Worm (Caenorhabditis elegans) whole organism, young adult: ENCODE data around the gene C30G12.4.

Experiments
- B0019.2 ChIP-seq: fragments of 200-800 bp; sonication (Bioruptor generic); conservative IDR thresholded peaks from 2 replicates; pipeline ENCODE4 v1.3.6; 2022; ENCODE audit warnings: missing genetic modification reagents, missing genetic modification characterization, missing compliant biosample characterization
- B0261.1 ChIP-seq: sonication (generic microtip); optimal IDR thresholded peaks from 2 replicates; lab custom pipeline; 2016; ENCODE audit warnings: mild to moderate bottlenecking, missing genetic modification characterization, moderate library complexity, missing compliant biosample characterization
- B0336.3 ChIP-seq: fragments of 200-800 bp; sonication (Bioruptor generic); IDR thresholded peaks from 2 replicates; pipeline ENCODE4 v1.3.6; 2022; ENCODE audit warnings: missing genetic modification characterization, missing compliant biosample characterization
- C17E4.6 ChIP-seq: fragments of 200-800 bp; sonication (Bioruptor generic); IDR thresholded peaks from 2 replicates; pipeline ENCODE4 v1.3.6; 2022; ENCODE audit warnings: missing genetic modification reagents, missing genetic modification characterization, missing compliant biosample characterization
- F55B11.4 ChIP-seq: sonication (generic microtip); optimal IDR thresholded peaks from 2 replicates; lab custom pipeline; 2016; ENCODE audit warnings: missing compliant biosample characterization, missing genetic modification characterization, borderline replicate concordance; ENCODE audit not compliant: insufficient read depth
- T07F8.4 ChIP-seq: sonication (generic microtip); optimal IDR thresholded peaks from 2 replicates; lab custom pipeline; 2016; ENCODE audit warnings: mild to moderate bottlenecking, missing genetic modification characterization, moderate library complexity, missing compliant biosample characterization
- T26A5.8 ChIP-seq: sonication (generic microtip); optimal IDR thresholded peaks from 2 replicates; lab custom pipeline; 2016; ENCODE audit warnings: missing genetic modification characterization, missing compliant biosample characterization
- Y53F4B.3 ChIP-seq: fragments of 200-800 bp; sonication (Bioruptor generic); IDR thresholded peaks from 2 replicates; pipeline ENCODE4 v1.3.6; 2022; ENCODE audit warnings: missing genetic modification reagents, missing genetic modification characterization, missing compliant biosample characterization
- Y79H2A.3 ChIP-seq: fragments of 200-800 bp; sonication (Bioruptor generic); conservative IDR thresholded peaks from 2 replicates; pipeline ENCODE4 v1.3.6; 2022; ENCODE audit warnings: missing genetic modification reagents, missing genetic modification characterization, missing compliant biosample characterization
- ZK185.1 ChIP-seq: sonication (generic microtip); optimal IDR thresholded peaks from 2 replicates; lab custom pipeline; 2016; ENCODE audit warnings: mild to moderate bottlenecking, missing genetic modification characterization, missing compliant biosample characterization; ENCODE audit not compliant: poor library complexity, severe bottlenecking
- akir-1 ChIP-seq: fragments of 200-800 bp; sonication (Bioruptor generic); optimal IDR thresholded peaks from 2 replicates; lab custom pipeline; 2018; ENCODE audit warnings: mild to moderate bottlenecking, missing genetic modification characterization, moderate library complexity, missing compliant biosample characterization
- atf-7 ChIP-seq: sonication (generic microtip); optimal IDR thresholded peaks from 2 replicates; lab custom pipeline; 2017; ENCODE audit warnings: mild to moderate bottlenecking, missing genetic modification characterization, missing compliant biosample characterization
- athp-1 ChIP-seq: sonication (generic microtip); optimal IDR thresholded peaks from 2 replicates; lab custom pipeline; 2017; ENCODE audit warnings: mild to moderate bottlenecking, missing genetic modification characterization, missing compliant biosample characterization
- attf-3 ChIP-seq: fragments of 200-800 bp; sonication (Bioruptor generic); conservative IDR thresholded peaks from 2 replicates; pipeline ENCODE4 v1.3.6; 2022; ENCODE audit warnings: missing genetic modification reagents, missing genetic modification characterization, missing compliant biosample characterization
- bed-2 ChIP-seq: fragments of 200-800 bp; sonication (Bioruptor generic); IDR thresholded peaks from 2 replicates; pipeline ENCODE4 v1.3.6; 2022; ENCODE audit warnings: missing genetic modification reagents, missing genetic modification characterization, missing compliant biosample characterization
- cebp-1 ChIP-seq, 2 experiments: fragments of 200-800 bp in 1 of 2; sonication (Bioruptor generic) in 1 of 2; sonication (generic microtip) in 1 of 2; IDR thresholded peaks in 1 of 2; optimal IDR thresholded peaks in 1 of 2; 2 replicates each; pipeline versions ENCODE4 v1.3.6 to Lab custom; 2017 to 2022; ENCODE audit warnings: missing compliant biosample characterization in 2 of 2, missing genetic modification characterization in 2 of 2, mild to moderate bottlenecking in 1 of 2, missing genetic modification reagents in 1 of 2, moderate library complexity in 1 of 2
- ceh-100 ChIP-seq: fragments of 200-800 bp; sonication (Bioruptor generic); IDR thresholded peaks from 2 replicates; pipeline ENCODE4 v1.3.6; 2022; ENCODE audit warnings: missing genetic modification reagents, missing genetic modification characterization, missing compliant biosample characterization
- ceh-27 ChIP-seq: fragments of 200-800 bp; sonication (Bioruptor generic); optimal IDR thresholded peaks from 2 replicates; lab custom pipeline; 2018; ENCODE audit warnings: mild to moderate bottlenecking, missing genetic modification characterization, moderate library complexity, missing compliant biosample characterization
- ceh-58 ChIP-seq: fragments of 200-800 bp; sonication (Bioruptor generic); IDR thresholded peaks from 2 replicates; pipeline ENCODE4 v1.3.6; 2022; ENCODE audit warnings: missing genetic modification characterization, missing compliant biosample characterization
- chd-7 ChIP-seq: sonication (generic microtip); optimal IDR thresholded peaks from 2 replicates; lab custom pipeline; 2016; ENCODE audit warnings: mild to moderate bottlenecking, missing genetic modification characterization, moderate library complexity, missing compliant biosample characterization
- dpff-1 ChIP-seq: sonication (generic microtip); optimal IDR thresholded peaks from 2 replicates; lab custom pipeline; 2017; ENCODE audit warnings: mild to moderate bottlenecking, missing genetic modification characterization, missing compliant biosample characterization
- dpl-1 ChIP-seq: fragments of 150-350 bp; optimal IDR thresholded peaks from 2 replicates; lab custom pipeline; 2014; ENCODE audit warnings: missing biosample characterization, missing genetic modification reagents, missing genetic modification characterization
- efl-1 ChIP-seq: fragments of 150-350 bp; optimal IDR thresholded peaks from 2 replicates; lab custom pipeline; 2014; ENCODE audit warnings: missing biosample characterization, missing genetic modification reagents, missing genetic modification characterization
- egl-44 ChIP-seq: fragments of 200-800 bp; sonication (Bioruptor generic); IDR thresholded peaks from 2 replicates; pipeline ENCODE4 v1.3.6; 2022; ENCODE audit warnings: missing genetic modification reagents, missing genetic modification characterization, missing compliant biosample characterization
- ets-4 ChIP-seq: fragments of 200-800 bp; sonication (Bioruptor generic); optimal IDR thresholded peaks from 2 replicates; lab custom pipeline; 2018; ENCODE audit warnings: mild to moderate bottlenecking, missing genetic modification characterization, missing compliant biosample characterization
- fkh-3 ChIP-seq: sonication (generic microtip); optimal IDR thresholded peaks from 2 replicates; lab custom pipeline; 2016; ENCODE audit warnings: mild to moderate bottlenecking, missing genetic modification characterization, missing compliant biosample characterization
- gei-17 ChIP-seq: fragments of 200-800 bp; sonication (Bioruptor generic); optimal IDR thresholded peaks from 2 replicates; lab custom pipeline; 2018; ENCODE audit warnings: mild to moderate bottlenecking, missing genetic modification characterization, missing compliant biosample characterization
- let-607 ChIP-seq, 2 experiments: fragments of 200-800 bp in 1 of 2; sonication (Bioruptor generic) in 1 of 2; sonication (generic microtip) in 1 of 2; optimal IDR thresholded peaks; 2 replicates each; lab custom pipeline; 2016 to 2018; ENCODE audit warnings: mild to moderate bottlenecking in 2 of 2, missing compliant biosample characterization in 2 of 2, missing genetic modification characterization in 2 of 2, moderate library complexity in 2 of 2, missing genotype in 1 of 2
- lin-26 ChIP-seq: fragments of 200-800 bp; sonication (Bioruptor generic); IDR thresholded peaks from 2 replicates; pipeline ENCODE4 v1.3.6; 2022; ENCODE audit warnings: missing genetic modification reagents, missing genetic modification characterization, missing compliant biosample characterization
- lir-1 ChIP-seq: fragments of 200-800 bp; sonication (Bioruptor generic); conservative IDR thresholded peaks from 2 replicates; pipeline ENCODE4 v1.3.6; 2022; ENCODE audit warnings: missing genetic modification reagents, missing genetic modification characterization, missing compliant biosample characterization
- lsy-27 ChIP-seq: sonication (generic microtip); optimal IDR thresholded peaks from 2 replicates; lab custom pipeline; 2017; ENCODE audit warnings: missing genetic modification characterization, mild to moderate bottlenecking, missing compliant biosample characterization, antibody characterized with exemption, missing genotype, borderline replicate concordance; ENCODE audit not compliant: insufficient read depth
- madf-3 ChIP-seq: fragments of 200-800 bp; sonication (Bioruptor generic); IDR thresholded peaks from 2 replicates; pipeline ENCODE4 v1.3.6; 2022; ENCODE audit warnings: missing genetic modification reagents, missing genetic modification characterization, missing compliant biosample characterization
- mes-4 ChIP-seq: sonication (generic microtip); optimal IDR thresholded peaks from 2 replicates; lab custom pipeline; 2016; ENCODE audit warnings: missing genotype, missing genetic modification characterization, missing compliant biosample characterization
- mxl-1 ChIP-seq: sonication (generic microtip); optimal IDR thresholded peaks from 2 replicates; lab custom pipeline; 2016; ENCODE audit warnings: missing genetic modification characterization, missing compliant biosample characterization
- nhr-120 ChIP-seq: fragments of 200-800 bp; sonication (Bioruptor generic); IDR thresholded peaks from 2 replicates; pipeline ENCODE4 v1.3.6; 2022; ENCODE audit warnings: missing genetic modification characterization, missing compliant biosample characterization
- nhr-27 ChIP-seq: fragments of 200-800 bp; sonication (Bioruptor generic); optimal IDR thresholded peaks from 2 replicates; lab custom pipeline; 2018; ENCODE audit warnings: mild to moderate bottlenecking, missing genetic modification characterization, moderate library complexity, missing compliant biosample characterization
- nhr-80 ChIP-seq: sonication (generic microtip); optimal IDR thresholded peaks from 2 replicates; lab custom pipeline; 2016; ENCODE audit warnings: missing genetic modification characterization, missing compliant biosample characterization
- rec-8 ChIP-seq, 2 experiments: sonication (generic microtip); optimal IDR thresholded peaks; 2 replicates each; lab custom pipeline; 2016; ENCODE audit warnings: mild to moderate bottlenecking in 2 of 2, missing genetic modification characterization in 2 of 2, missing genetic modification reagents in 2 of 2, missing genotype in 2 of 2, missing biosample characterization in 1 of 2, missing compliant biosample characterization in 1 of 2, moderate library complexity in 1 of 2
- rpc-1 ChIP-seq, 2 experiments: fragments of 150-350 bp in 1 of 2; sonication (generic microtip) in 1 of 2; optimal IDR thresholded peaks; 2 replicates each; lab custom pipeline; 2014 to 2018; ENCODE audit warnings: missing biosample characterization in 1 of 2, missing genetic modification characterization in 1 of 2, missing genetic modification reagents in 1 of 2, missing genotype in 1 of 2
- somi-1 ChIP-seq: fragments of 200-800 bp; sonication (Bioruptor generic); optimal IDR thresholded peaks from 2 replicates; lab custom pipeline; 2018; ENCODE audit warnings: mild to moderate bottlenecking, missing genetic modification characterization, missing compliant biosample characterization
- sptf-2 ChIP-seq: fragments of 200-800 bp; sonication (Bioruptor generic); optimal IDR thresholded peaks from 2 replicates; lab custom pipeline; 2018; ENCODE audit warnings: mild to moderate bottlenecking, missing genetic modification characterization, missing compliant biosample characterization
- tbp1 ChIP-seq: fragments of 200-800 bp; sonication (Bioruptor generic); optimal IDR thresholded peaks from 2 replicates; lab custom pipeline; 2018; ENCODE audit warnings: mild to moderate bottlenecking, missing genetic modification characterization, missing compliant biosample characterization
- unc-62 ChIP-seq: fragments of 150-350 bp; optimal IDR thresholded peaks from 2 replicates; lab custom pipeline; 2014; ENCODE audit warnings: missing biosample characterization, missing genetic modification reagents, missing genetic modification characterization
- ztf-25 ChIP-seq: fragments of 200-800 bp; sonication (Bioruptor generic); IDR thresholded peaks from 2 replicates; pipeline ENCODE4 v1.3.6; 2022; ENCODE audit warnings: missing genetic modification reagents, missing genetic modification characterization, missing compliant biosample characterization
- ztf-26 ChIP-seq: sonication (generic microtip); optimal IDR thresholded peaks from 2 replicates; lab custom pipeline; 2017; ENCODE audit warnings: missing genetic modification characterization, missing compliant biosample characterization
- ztf-6 ChIP-seq: fragments of 200-800 bp; sonication (Bioruptor generic); IDR thresholded peaks from 2 replicates; pipeline ENCODE4 v1.3.6; 2022; ENCODE audit warnings: missing genetic modification reagents, missing genetic modification characterization, missing compliant biosample characterization

Gene C30G12.4

DNA sequence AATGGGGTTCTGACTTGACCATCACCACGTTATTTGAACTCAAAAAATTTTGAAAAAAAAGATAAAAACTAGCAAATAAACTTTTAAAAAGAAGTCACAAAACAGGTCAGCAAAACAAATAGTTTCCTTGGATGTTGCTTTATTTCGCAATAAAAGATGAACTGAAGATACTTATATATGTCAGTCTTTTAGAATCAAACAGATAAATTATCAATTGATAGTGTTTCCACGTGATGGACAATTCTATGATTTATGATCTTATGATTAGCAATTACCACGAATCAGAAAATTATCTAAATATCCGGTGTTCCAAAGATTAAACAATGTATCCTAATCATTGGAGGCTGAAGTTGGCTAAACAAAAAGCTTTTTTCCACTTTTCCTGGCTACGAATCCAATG lies 25.8 kb downstream of the C30G12.4 start:
- TF ChIP-seq Y79H2A.3, result no peak
- TF ChIP-seq ztf-26, result peak; percentile 4
- no peak for TF ChIP-seq fkh-3 (tag; lab: Kevin White, UChicago)
- no peak for TF ChIP-seq egl-44 (GFP tag; lab: Robert Waterston, UW)
- TF ChIP-seq cebp-1 (GFP tag; IDR thresholded peaks at IDR 0.05; lab: Robert Waterston, UW), result peak; percentile 84
- peak; percentile 90 for TF ChIP-seq cebp-1 (tag; optimal IDR thresholded peaks at IDR 0.05; lab: Kevin White, UChicago)
- TF ChIP-seq dpl-1 (GFP tag; lab: Kevin White, UChicago), result no peak
- no peak for TF ChIP-seq C17E4.6 (GFP tag; lab: Robert Waterston, UW)
- TF ChIP-seq F55B11.4 (tag; lab: Kevin White, UChicago), result no peak
- TF ChIP-seq somi-1 (GFP tag; lab: Kevin White, UChicago), result peak; percentile 12
- TF ChIP-seq dpff-1 (tag; lab: Kevin White, UChicago), result no peak
- TF ChIP-seq nhr-80, result no peak
- TF ChIP-seq unc-62, result peak; percentile 87
- no peak for TF ChIP-seq lsy-27 (tag; lab: Kevin White, UChicago)
- no peak for TF ChIP-seq ceh-100 (GFP tag; lab: Robert Waterston, UW)
- TF ChIP-seq sptf-2 (GFP tag; lab: Kevin White, UChicago), result no peak
- no peak for TF ChIP-seq ceh-58
- TF ChIP-seq, all 124 proteins: peak for 4

DNA sequence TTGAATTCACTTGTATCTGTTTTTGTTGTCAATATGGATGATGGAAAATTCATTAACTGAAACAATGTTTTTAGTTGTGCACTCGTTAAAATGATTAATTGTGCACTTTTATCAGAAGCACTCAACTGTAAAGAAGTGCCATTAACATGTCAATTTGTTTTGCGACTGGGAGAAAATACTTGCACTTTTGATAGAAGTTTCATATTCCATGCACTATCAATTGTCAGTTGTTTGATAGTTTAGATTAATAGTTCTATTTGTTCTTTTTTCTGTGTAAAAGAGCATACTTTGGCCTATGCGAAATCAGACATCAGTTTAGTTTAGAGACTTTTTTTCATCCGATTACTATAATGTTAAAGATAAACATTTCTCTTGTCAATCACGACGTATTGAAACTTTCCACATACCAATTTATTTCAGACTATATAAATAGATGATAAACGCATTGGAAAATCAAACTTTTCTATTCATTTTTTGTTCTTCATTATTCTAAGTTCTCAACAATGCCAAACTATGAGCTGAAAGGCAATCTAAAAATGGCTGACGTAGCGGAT lies 28.0 kb downstream of the C30G12.4 start, which contains the start of gene C30G12.2:
C30G12.2 (plus strand) TSS at position 504 of the 554 bp plus-strand sequence.
- no peak for TF ChIP-seq rpc-1 (optimal IDR thresholded peaks at IDR 0.05; lab: Kevin White, UChicago)
- no peak for TF ChIP-seq rpc-1 (tag; optimal IDR thresholded peaks at IDR 0.05; lab: Kevin White, UChicago)
- TF ChIP-seq efl-1, result no peak
- TF ChIP-seq lir-1 (GFP tag; lab: Robert Waterston, UW), result no peak
- TF ChIP-seq mxl-1 (tag; lab: Kevin White, UChicago), result no peak
- no peak for TF ChIP-seq rec-8 (tag; optimal IDR thresholded peaks at IDR 0.05; lab: Kevin White, UChicago)
- no peak for TF ChIP-seq ZK185.1 (tag; lab: Kevin White, UChicago)
- no peak for TF ChIP-seq ztf-6 (GFP tag; lab: Robert Waterston, UW)
- peak; percentile 93 for TF ChIP-seq nhr-80
- TF ChIP-seq lin-26, result no peak
- no peak for TF ChIP-seq nhr-27 (tag; lab: Kevin White, UChicago)
- peak; percentile 51 for TF ChIP-seq atf-7 (tag; lab: Kevin White, UChicago)
- TF ChIP-seq ceh-27 (GFP tag; lab: Kevin White, UChicago), result no peak
- no peak for TF ChIP-seq fkh-3 (tag; lab: Kevin White, UChicago)
- TF ChIP-seq B0261.1, result no peak
- no peak for TF ChIP-seq nhr-120
- TF ChIP-seq bed-2 (GFP tag; lab: Robert Waterston, UW), result no peak
- no peak for TF ChIP-seq ztf-25 (GFP tag; lab: Robert Waterston, UW)
- no peak for TF ChIP-seq athp-1 (tag; lab: Kevin White, UChicago)
- TF ChIP-seq tbp1 (GFP tag; lab: Kevin White, UChicago), result peak; percentile 32
- TF ChIP-seq unc-62, result peak; percentile 96
- TF ChIP-seq madf-3 (GFP tag; lab: Robert Waterston, UW), result no peak
- no peak for TF ChIP-seq attf-3 (GFP tag; lab: Robert Waterston, UW)
- peak in 1 of 2 experiments; percentile 72 for TF ChIP-seq let-607 (tag; optimal IDR thresholded peaks at IDR 0.05; lab: Kevin White, UChicago)
- no peak for TF ChIP-seq B0019.2 (GFP tag; lab: Robert Waterston, UW)
- no peak for TF ChIP-seq B0336.3 (GFP tag; lab: Robert Waterston, UW)
- no peak for TF ChIP-seq akir-1 (GFP tag; lab: Kevin White, UChicago)
- no peak for TF ChIP-seq T07F8.4 (tag; lab: Kevin White, UChicago)
- TF ChIP-seq mes-4, result no peak
- no peak for TF ChIP-seq gei-17
- TF ChIP-seq chd-7, result no peak
- TF ChIP-seq ets-4 (GFP tag; lab: Kevin White, UChicago), result peak; percentile 34
- no peak for TF ChIP-seq egl-44 (GFP tag; lab: Robert Waterston, UW)
- TF ChIP-seq T26A5.8 (tag; lab: Kevin White, UChicago), result no peak
- TF ChIP-seq Y53F4B.3 (GFP tag; lab: Robert Waterston, UW), result no peak
- no peak for TF ChIP-seq ceh-58
